Fruit fly (Drosophila melanogaster) whole organism, adult: Measurements from ENCODE around the gene Ptp61F.
A peak's percentile ranks its signal among the peaks of the same experiment; 100 is the strongest.

Experiments used
- CG11617 ChIP-seq: fragments of 200-800 bp; sonication (Bioruptor generic); optimal IDR thresholded peaks from 2 replicates; lab custom pipeline; 2017; ENCODE audit warnings: mild to moderate bottlenecking, missing biosample characterization, missing genetic modification reagents, missing genetic modification characterization
- CG12768 ChIP-seq: fragments of 200-800 bp; sonication (Bioruptor generic); optimal IDR thresholded peaks from 2 replicates; lab custom pipeline; 2017; ENCODE audit warnings: missing biosample characterization, missing genetic modification characterization, mild to moderate bottlenecking, moderate library complexity, missing genetic modification reagents
- CG14711 ChIP-seq: fragments of 200-800 bp; sonication (Bioruptor generic); optimal IDR thresholded peaks from 2 replicates; lab custom pipeline; 2018; ENCODE audit warnings: missing biosample characterization, mild to moderate bottlenecking, missing genetic modification characterization, moderate library complexity
- CG1620 ChIP-seq: fragments of 200-800 bp; sonication (Bioruptor generic); optimal IDR thresholded peaks from 2 replicates; lab custom pipeline; 2016; ENCODE audit warnings: missing biosample characterization, missing genetic modification characterization
- CG33017 ChIP-seq: fragments of 200-800 bp; sonication (Bioruptor generic); optimal IDR thresholded peaks from 2 replicates; lab custom pipeline; 2018; ENCODE audit warnings: missing biosample characterization, mild to moderate bottlenecking, missing genetic modification characterization, moderate library complexity
- CG5204 ChIP-seq: fragments of 200-800 bp; sonication (Bioruptor generic); optimal IDR thresholded peaks from 2 replicates; lab custom pipeline; 2016; ENCODE audit warnings: missing biosample characterization, missing genetic modification characterization
- CG7045 ChIP-seq: fragments of 200-800 bp; sonication (Bioruptor generic); optimal IDR thresholded peaks from 2 replicates; lab custom pipeline; 2017; ENCODE audit warnings: missing biosample characterization, mild to moderate bottlenecking, missing genetic modification characterization
- CG7101 ChIP-seq: fragments of 200-800 bp; sonication (Bioruptor generic); optimal IDR thresholded peaks from 2 replicates; lab custom pipeline; 2018; ENCODE audit warnings: missing biosample characterization, mild to moderate bottlenecking, missing genetic modification characterization, moderate library complexity
- Clk ChIP-seq: fragments of 200-800 bp; sonication (Bioruptor generic); optimal IDR thresholded peaks from 2 replicates; lab custom pipeline; 2017; ENCODE audit warnings: missing biosample characterization, missing genetic modification characterization
- Crg-1 ChIP-seq: fragments of 200-800 bp; sonication (Bioruptor generic); optimal IDR thresholded peaks from 2 replicates; lab custom pipeline; 2016; ENCODE audit warnings: missing biosample characterization, missing genetic modification characterization
- Hr96 ChIP-seq: fragments of 200-800 bp; sonication (Bioruptor generic); optimal IDR thresholded peaks from 2 replicates; lab custom pipeline; 2016; ENCODE audit warnings: missing biosample characterization, missing genetic modification characterization
- Mnt ChIP-seq: fragments of 200-800 bp; sonication (Bioruptor generic); optimal IDR thresholded peaks from 2 replicates; lab custom pipeline; 2016; ENCODE audit warnings: missing biosample characterization, mild to moderate bottlenecking, missing genetic modification characterization
- bab1 ChIP-seq: fragments of 200-800 bp; sonication (Bioruptor generic); optimal IDR thresholded peaks from 3 replicates; lab custom pipeline; 2019; ENCODE audit warnings: missing biosample characterization, mild to moderate bottlenecking, missing genetic modification characterization, moderate library complexity
- cic ChIP-seq: fragments of 200-800 bp; sonication (Bioruptor generic); optimal IDR thresholded peaks from 2 replicates; lab custom pipeline; 2017; ENCODE audit warnings: missing biosample characterization, mild to moderate bottlenecking, missing genetic modification characterization, moderate library complexity
- cnc ChIP-seq, 2 experiments: fragments of >200 bp; optimal IDR thresholded peaks; 2 replicates each; lab custom pipeline; 2017
- kay ChIP-seq: fragments of 200-800 bp; sonication (Bioruptor generic); peaks from one replicate; lab custom pipeline; 2016; ENCODE audit warnings: missing biosample characterization, missing genetic modification characterization, borderline replicate concordance
- ovo ChIP-seq: fragments of 200-800 bp; sonication (Bioruptor generic); optimal IDR thresholded peaks from 2 replicates; lab custom pipeline; 2016; ENCODE audit warnings: missing biosample characterization, missing genetic modification characterization
- pad ChIP-seq: fragments of 200-800 bp; sonication (Bioruptor generic); optimal IDR thresholded peaks from 3 replicates; lab custom pipeline; 2017; ENCODE audit warnings: missing biosample characterization, missing genetic modification characterization, mild to moderate bottlenecking, moderate library complexity, missing genetic modification reagents
- tj ChIP-seq: fragments of 200-800 bp; sonication (Bioruptor generic); optimal IDR thresholded peaks from 3 replicates; lab custom pipeline; 2017; ENCODE audit warnings: missing biosample characterization, mild to moderate bottlenecking, missing genetic modification characterization, moderate library complexity
- toe ChIP-seq: fragments of 200-800 bp; sonication (Bioruptor generic); optimal IDR thresholded peaks from 2 replicates; lab custom pipeline; 2016; ENCODE audit warnings: missing biosample characterization, missing genetic modification characterization

The Ptp61F gene

dm6 chr3L:1332973-1333372 is 142.1 kb downstream of the Ptp61F start, which contains the start of gene msd5:
TSS of gene msd5 (minus strand) at chr3L:1333146.
- TF ChIP-seq bab1 (GFP tag; lab: Kevin White, UChicago) (no peak), CG14711 (tag; lab: Kevin White, UChicago) (no peak), CG1620 (GFP tag; lab: Kevin White, UChicago) (no peak), CG33017 (tag; lab: Kevin White, UChicago) (no peak), Crg-1 (no peak), CG7045 (GFP tag; lab: Kevin White, UChicago) (no peak), CG5204 (GFP tag; lab: Kevin White, UChicago) (no peak), tj (GFP tag; lab: Kevin White, UChicago) (no peak), pad (GFP tag; lab: Kevin White, UChicago) (no peak), cic (no peak), ovo (GFP tag; lab: Kevin White, UChicago) (no peak), cnc (optimal IDR thresholded peaks at IDR 0.05; lab: Kevin White, UChicago) (no peak), CG11617 (no peak), CG7101 (tag; lab: Kevin White, UChicago) (no peak), toe (GFP tag; lab: Kevin White, UChicago) (no peak), kay (GFP tag; lab: Kevin White, UChicago) (no peak)

DNA sequence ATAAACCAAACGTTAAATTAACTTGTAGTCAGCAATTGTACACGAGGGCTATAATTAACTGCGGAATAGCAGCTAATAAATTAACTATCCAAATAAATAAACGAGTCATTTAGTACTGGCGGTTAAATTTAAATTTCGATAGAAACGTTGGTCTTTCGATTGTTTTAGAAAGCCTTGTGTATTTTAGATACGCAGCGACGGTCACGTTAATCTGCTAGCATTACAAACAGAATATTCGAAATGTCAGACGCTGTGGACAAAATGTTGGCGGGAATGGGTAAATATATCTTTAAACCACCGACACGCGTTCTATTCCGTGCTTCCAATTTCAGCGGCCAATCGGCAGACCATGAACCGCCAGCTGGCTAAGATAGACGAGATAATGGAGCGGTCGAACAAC is 143.5 kb downstream of the Ptp61F start, which contains the start of gene msd1:
Gene msd1, plus strand, starts transcription at position 203 of the 400 bp plus-strand sequence.
- TF ChIP-seq CG1620 (GFP tag; lab: Kevin White, UChicago) (no peak), bab1 (GFP tag; lab: Kevin White, UChicago) (no peak), CG14711 (tag; lab: Kevin White, UChicago) (no peak), ovo (GFP tag; lab: Kevin White, UChicago) (no peak), CG5204 (GFP tag; lab: Kevin White, UChicago) (no peak), CG12768 (GFP tag; lab: Kevin White, UChicago) (no peak), CG7045 (GFP tag; lab: Kevin White, UChicago) (no peak), Mnt (GFP tag; lab: Kevin White, UChicago) (no peak), cnc (optimal IDR thresholded peaks at IDR 0.05; lab: Kevin White, UChicago) (no peak), Clk (GFP tag; lab: Kevin White, UChicago) (no peak), Crg-1 (no peak), cic (no peak), pad (GFP tag; lab: Kevin White, UChicago) (no peak), CG11617 (no peak)

DNA sequence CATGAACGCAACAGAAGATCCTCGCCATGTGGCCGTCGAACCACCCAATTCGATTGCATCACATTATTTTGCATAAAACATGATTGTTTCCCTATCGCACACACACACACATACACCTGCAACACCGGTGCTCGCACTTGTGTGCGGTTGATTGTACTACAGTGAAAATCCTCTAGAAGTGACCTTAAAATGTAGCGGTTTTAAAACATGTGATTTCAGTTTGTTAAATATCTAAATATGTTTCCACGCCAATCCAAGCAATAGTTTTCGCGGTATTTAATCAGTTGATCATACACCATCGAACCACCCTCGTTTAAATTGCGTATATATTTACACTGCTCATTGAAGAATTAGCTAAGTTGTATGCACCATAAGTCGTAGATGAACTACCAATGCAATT is 144.6 kb downstream of the Ptp61F start:
- peak; percentile 24 for TF ChIP-seq CG7101 (tag; lab: Kevin White, UChicago)
- no peak for TF ChIP-seq cic
- TF ChIP-seq CG5204 (GFP tag; lab: Kevin White, UChicago), result no peak
- no peak for TF ChIP-seq Clk (GFP tag; lab: Kevin White, UChicago)
- TF ChIP-seq bab1 (GFP tag; lab: Kevin White, UChicago), result no peak
- no peak for TF ChIP-seq CG1620 (GFP tag; lab: Kevin White, UChicago)
- peak; percentile 20 for TF ChIP-seq CG33017 (tag; lab: Kevin White, UChicago)
- TF ChIP-seq Crg-1, result no peak
- TF ChIP-seq cnc (optimal IDR thresholded peaks at IDR 0.05; lab: Kevin White, UChicago), result no peak
- no peak for TF ChIP-seq CG11617
- TF ChIP-seq Hr96 (GFP tag; lab: Kevin White, UChicago), result no peak
- TF ChIP-seq ovo (GFP tag; lab: Kevin White, UChicago), result no peak
- TF ChIP-seq CG7045 (GFP tag; lab: Kevin White, UChicago), result no peak
- no peak for TF ChIP-seq toe (GFP tag; lab: Kevin White, UChicago)
- no peak for TF ChIP-seq CG12768 (GFP tag; lab: Kevin White, UChicago)
- TF ChIP-seq pad (GFP tag; lab: Kevin White, UChicago), result no peak

DNA sequence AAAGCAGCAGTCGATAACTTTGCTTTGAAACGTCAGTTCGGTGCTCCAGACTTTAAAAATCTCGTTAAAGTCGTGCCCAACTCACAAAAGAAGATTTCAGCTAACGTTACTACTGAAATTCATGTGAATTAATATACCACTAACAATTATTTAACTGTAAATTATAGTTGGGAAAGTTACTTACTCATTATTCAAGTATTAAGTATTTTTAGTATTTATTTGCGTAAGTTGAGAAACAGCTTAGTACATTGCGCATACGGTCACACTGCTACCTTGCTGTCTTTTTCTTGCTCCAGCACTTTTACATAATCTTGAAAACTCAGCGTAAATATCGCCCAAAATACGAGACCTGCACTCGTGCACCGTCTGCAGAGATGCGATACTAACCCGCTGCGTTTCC is 145.3 kb downstream of the Ptp61F start, which contains the start of gene ND-ACP:
Gene ND-ACP, plus strand, starts transcription at position 226 of the 400 bp plus-strand sequence.
- no peak for TF ChIP-seq toe (GFP tag; lab: Kevin White, UChicago)
- no peak for TF ChIP-seq CG11617
- TF ChIP-seq CG7101 (tag; lab: Kevin White, UChicago), result no peak
- no peak for TF ChIP-seq CG7045 (GFP tag; lab: Kevin White, UChicago)
- TF ChIP-seq Mnt (GFP tag; lab: Kevin White, UChicago), result peak; percentile 13
- no peak for TF ChIP-seq CG5204 (GFP tag; lab: Kevin White, UChicago)
- no peak for TF ChIP-seq Clk (GFP tag; lab: Kevin White, UChicago)
- TF ChIP-seq tj (GFP tag; lab: Kevin White, UChicago), result peak; percentile 46
- TF ChIP-seq cnc (optimal IDR thresholded peaks at IDR 0.05; lab: Kevin White, UChicago), result no peak
- no peak for TF ChIP-seq CG33017 (tag; lab: Kevin White, UChicago)
- TF ChIP-seq bab1 (GFP tag; lab: Kevin White, UChicago), result no peak
- peak; percentile 17 for TF ChIP-seq pad (GFP tag; lab: Kevin White, UChicago)

DNA sequence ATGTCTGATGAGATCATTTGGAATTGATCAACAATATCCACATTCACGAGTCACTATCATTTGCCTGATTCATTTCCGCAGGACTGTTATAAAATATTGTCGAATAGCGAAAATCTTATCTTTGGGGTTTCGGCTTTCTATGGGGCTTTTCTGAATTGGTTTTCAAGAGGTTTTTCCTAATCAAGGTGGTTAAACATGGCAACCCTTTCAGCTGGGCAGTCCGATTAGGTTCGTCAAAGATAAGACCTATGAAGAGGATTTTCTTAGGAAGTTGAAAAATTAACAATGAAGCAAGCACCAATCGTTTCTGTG is 149.5 kb downstream of the Ptp61F start:
- TF ChIP-seq bab1 (GFP tag; lab: Kevin White, UChicago), result no peak
- TF ChIP-seq cic, result peak; percentile 22

dm6 chr3L:1324818-1325625 is 150.0 kb downstream of the Ptp61F start:
- TF ChIP-seq Mnt (GFP tag; lab: Kevin White, UChicago) (peak; percentile 18), cic (peak; percentile 32), pad (GFP tag; lab: Kevin White, UChicago) (no peak)
